Fruit fly (Drosophila melanogaster) whole organism, embryonic: ENCODE data around the gene Cpr76Bb.

ENCODE experiments used
- Ada2b ChIP-seq: fragments of 200-800 bp; sonication (Bioruptor generic); IDR thresholded peaks from 2 replicates; pipeline ENCODE4 v1.3.6; 2022; ENCODE audit warnings: missing biosample characterization, missing genetic modification characterization
- B-H1 ChIP-seq: fragments of 200-800 bp; sonication (Bioruptor generic); IDR thresholded peaks from 3 replicates; pipeline ENCODE4 v1.3.6; 2022; ENCODE audit warnings: missing biosample characterization, missing genetic modification characterization
- CG10654 ChIP-seq: fragments of 200-800 bp; sonication (Bioruptor generic); optimal IDR thresholded peaks from 2 replicates; lab custom pipeline; 2016; ENCODE audit warnings: missing biosample characterization, missing genetic modification characterization
- CG12071 ChIP-seq: fragments of 200-800 bp; sonication (Bioruptor generic); optimal IDR thresholded peaks from 3 replicates; lab custom pipeline; 2018; ENCODE audit warnings: missing biosample characterization, mild to moderate bottlenecking, missing genetic modification characterization
- CG1233 ChIP-seq: fragments of 200-800 bp; sonication (Bioruptor generic); optimal IDR thresholded peaks from 4 replicates; lab custom pipeline; 2018; ENCODE audit warnings: missing biosample characterization, mild to moderate bottlenecking, missing genetic modification characterization
- CG13287 ChIP-seq: fragments of 200-800 bp; sonication (Bioruptor generic); IDR thresholded peaks from 2 replicates; pipeline ENCODE4 v1.3.6; 2022; ENCODE audit warnings: missing biosample characterization, missing genetic modification characterization; ENCODE audit not compliant: partially characterized antibody
- CG14014 ChIP-seq: fragments of 200-800 bp; sonication (Bioruptor generic); IDR thresholded peaks from 2 replicates; pipeline ENCODE4 v1.3.6; 2022; ENCODE audit warnings: missing biosample characterization, missing genetic modification characterization
- CG14050 ChIP-seq: fragments of 200-800 bp; sonication (Bioruptor generic); IDR thresholded peaks from 3 replicates; pipeline ENCODE4 v1.3.6; 2022; ENCODE audit warnings: missing biosample characterization, missing genetic modification characterization
- CG14441 ChIP-seq: fragments of 200-800 bp; sonication (Bioruptor generic); IDR thresholded peaks from 2 replicates; pipeline ENCODE4 v1.3.6; 2022; ENCODE audit warnings: missing biosample characterization, missing genetic modification characterization
- CG18619 ChIP-seq: fragments of 200-800 bp; sonication (Bioruptor generic); optimal IDR thresholded peaks from 3 replicates; lab custom pipeline; 2017; ENCODE audit warnings: missing biosample characterization, mild to moderate bottlenecking, missing genetic modification characterization
- CG18764 ChIP-seq: fragments of 200-800 bp; sonication (Bioruptor generic); optimal IDR thresholded peaks from 3 replicates; lab custom pipeline; 2016; ENCODE audit warnings: missing biosample characterization, missing genetic modification characterization
- CG2129 ChIP-seq: fragments of 200-800 bp; sonication (Bioruptor generic); IDR thresholded peaks from 2 replicates; pipeline ENCODE4 v1.3.6; 2022; ENCODE audit warnings: missing biosample characterization, missing genetic modification characterization; ENCODE audit not compliant: partially characterized antibody
- CG2202 ChIP-seq: fragments of 200-800 bp; sonication (Bioruptor generic); optimal IDR thresholded peaks from 2 replicates; lab custom pipeline; 2018; ENCODE audit warnings: missing biosample characterization, mild to moderate bottlenecking, missing genetic modification characterization
- CG2678 ChIP-seq: fragments of 200-800 bp; sonication (Bioruptor generic); optimal IDR thresholded peaks from 3 replicates; lab custom pipeline; 2019; ENCODE audit warnings: missing biosample characterization, mild to moderate bottlenecking, missing genetic modification characterization, moderate library complexity
- CG32532 ChIP-seq: fragments of 200-800 bp; sonication (Bioruptor generic); IDR thresholded peaks from 2 replicates; pipeline ENCODE4 v1.3.6; 2022; ENCODE audit warnings: missing biosample characterization, missing genetic modification characterization
- CG33213 ChIP-seq: fragments of 200-800 bp; sonication (Bioruptor generic); optimal IDR thresholded peaks from 3 replicates; lab custom pipeline; 2016; ENCODE audit warnings: missing biosample characterization, missing genetic modification characterization
- CG34224 ChIP-seq: fragments of 200-800 bp; sonication (Bioruptor generic); IDR thresholded peaks from 3 replicates; pipeline ENCODE4 v1.3.6; 2022; ENCODE audit warnings: missing biosample characterization, missing genetic modification characterization; ENCODE audit not compliant: partially characterized antibody
- CG4360 ChIP-seq: fragments of 200-800 bp; sonication (Bioruptor generic); IDR thresholded peaks from 2 replicates; pipeline ENCODE4 v1.3.6; 2022; ENCODE audit warnings: missing biosample characterization, missing genetic modification characterization
- CG6254 ChIP-seq: fragments of 200-800 bp; sonication (Bioruptor generic); optimal IDR thresholded peaks from 3 replicates; lab custom pipeline; 2017; ENCODE audit warnings: mild to moderate bottlenecking, missing biosample characterization, missing genetic modification reagents, missing genetic modification characterization
- CG6813 ChIP-seq: fragments of 200-800 bp; sonication (Bioruptor generic); optimal IDR thresholded peaks from 2 replicates; lab custom pipeline; 2017; ENCODE audit warnings: missing biosample characterization, missing genetic modification characterization, mild to moderate bottlenecking, moderate library complexity, missing genetic modification reagents
- CG7839 ChIP-seq: fragments of 200-800 bp; sonication (Bioruptor generic); optimal IDR thresholded peaks from 3 replicates; lab custom pipeline; 2018; ENCODE audit warnings: missing biosample characterization, mild to moderate bottlenecking, missing genetic modification characterization, moderate library complexity
- CG8359 ChIP-seq: fragments of 200-800 bp; sonication (Bioruptor generic); optimal IDR thresholded peaks from 2 replicates; lab custom pipeline; 2017; ENCODE audit warnings: missing biosample characterization, mild to moderate bottlenecking, missing genetic modification characterization, borderline replicate concordance
- Camta ChIP-seq: fragments of 200-800 bp; sonication (Bioruptor generic); optimal IDR thresholded peaks from 2 replicates; lab custom pipeline; 2016; ENCODE audit warnings: missing biosample characterization, missing genetic modification characterization
- D19B ChIP-seq: fragments of 200-800 bp; sonication (Bioruptor generic); optimal IDR thresholded peaks from 2 replicates; lab custom pipeline; 2017; ENCODE audit warnings: missing biosample characterization, mild to moderate bottlenecking, missing genetic modification characterization
- Dll ChIP-seq: fragments of 200-800 bp; sonication (Bioruptor generic); IDR thresholded peaks from 4 replicates; pipeline ENCODE4 v1.3.6; 2022; ENCODE audit warnings: missing biosample characterization, missing genetic modification characterization; ENCODE audit not compliant: partially characterized antibody
- Ets65A ChIP-seq: fragments of 200-800 bp; sonication (Bioruptor generic); peaks from one replicate; lab custom pipeline; 2016; ENCODE audit warnings: missing biosample characterization, missing genetic modification characterization
- Ets97D ChIP-seq: fragments of 200-800 bp; sonication (Bioruptor generic); optimal IDR thresholded peaks from 3 replicates; lab custom pipeline; 2016; ENCODE audit warnings: missing biosample characterization, missing genetic modification characterization
- NC2α ChIP-seq: fragments of 200-800 bp; sonication (Bioruptor generic); optimal IDR thresholded peaks from 2 replicates; lab custom pipeline; 2016; ENCODE audit warnings: missing biosample characterization, missing genetic modification characterization
- Oaz ChIP-seq: fragments of 200-800 bp; sonication (Bioruptor generic); IDR thresholded peaks from 2 replicates; pipeline ENCODE4 v1.3.6; 2022; ENCODE audit warnings: missing biosample characterization, missing genetic modification characterization
- Pdp1 ChIP-seq, 2 experiments: fragments of 200-800 bp; sonication (Bioruptor generic); optimal IDR thresholded peaks; 3 replicates each; lab custom pipeline; 2016; ENCODE audit warnings: missing biosample characterization in 2 of 2, missing genetic modification characterization in 2 of 2, mild to moderate bottlenecking in 1 of 2, moderate library complexity in 1 of 2
- Poxn ChIP-seq: fragments of 200-800 bp; sonication (Bioruptor generic); IDR thresholded peaks from 2 replicates; pipeline ENCODE4 v1.3.6; 2022; ENCODE audit warnings: missing biosample characterization, missing genetic modification characterization
- Ssrp ChIP-seq: fragments of 200-800 bp; sonication (Bioruptor generic); optimal IDR thresholded peaks from 2 replicates; lab custom pipeline; 2018; ENCODE audit warnings: missing biosample characterization, mild to moderate bottlenecking, missing genetic modification characterization, moderate library complexity
- al ChIP-seq: fragments of 200-800 bp; sonication (Bioruptor generic); IDR thresholded peaks from 2 replicates; pipeline ENCODE4 v1.3.6; 2022; ENCODE audit warnings: missing biosample characterization, missing genetic modification characterization
- amos ChIP-seq: fragments of 200-800 bp; sonication (Bioruptor generic); IDR thresholded peaks from 2 replicates; pipeline ENCODE4 v1.3.6; 2022; ENCODE audit warnings: missing biosample characterization, missing genetic modification characterization; ENCODE audit not compliant: partially characterized antibody
- cas ChIP-seq: fragments of 200-800 bp; sonication (Bioruptor generic); IDR thresholded peaks from 2 replicates; pipeline ENCODE4 v1.3.6; 2022; ENCODE audit warnings: missing biosample characterization, missing genetic modification characterization
- dpn ChIP-seq, 2 experiments: fragments of 200-800 bp; sonication (Bioruptor generic); optimal IDR thresholded peaks; 3 replicates each; lab custom pipeline; 2016; ENCODE audit warnings: missing biosample characterization in 2 of 2, missing genetic modification characterization in 2 of 2
- ems ChIP-seq: fragments of 200-800 bp; sonication (Bioruptor generic); optimal IDR thresholded peaks from 3 replicates; lab custom pipeline; 2016; ENCODE audit warnings: missing biosample characterization, missing genetic modification characterization
- eve ChIP-seq, 2 experiments: fragments of >200 bp; optimal IDR thresholded peaks; 2 replicates each; lab custom pipeline; 2017; ENCODE audit warnings: missing biosample characterization in 2 of 2, missing genetic modification characterization in 2 of 2
- ewg ChIP-seq: fragments of 200-800 bp; sonication (Bioruptor generic); optimal IDR thresholded peaks from 3 replicates; lab custom pipeline; 2017; ENCODE audit warnings: mild to moderate bottlenecking, missing biosample characterization, missing genetic modification reagents, missing genetic modification characterization
- fru ChIP-seq: fragments of >200 bp; optimal IDR thresholded peaks from 2 replicates; lab custom pipeline; 2017
- gce ChIP-seq: fragments of 200-800 bp; sonication (Bioruptor generic); IDR thresholded peaks from 3 replicates; pipeline ENCODE4 v1.3.6; 2022; ENCODE audit warnings: missing biosample characterization, missing genetic modification characterization
- grn ChIP-seq: fragments of 200-800 bp; sonication (Bioruptor generic); optimal IDR thresholded peaks from 3 replicates; lab custom pipeline; 2017; ENCODE audit warnings: missing biosample characterization, missing genetic modification characterization
- gsb ChIP-seq: fragments of 200-800 bp; sonication (Bioruptor generic); IDR thresholded peaks from 2 replicates; pipeline ENCODE4 v1.3.6; 2022; ENCODE audit warnings: missing biosample characterization, missing genetic modification characterization
- hkb ChIP-seq, 2 experiments: fragments of 200-800 bp in 1 of 2; fragments of >200 bp in 1 of 2; sonication (Bioruptor generic) in 1 of 2; IDR thresholded peaks in 1 of 2; optimal IDR thresholded peaks in 1 of 2; 2 replicates each; pipeline versions ENCODE4 v1.3.6 to Lab custom; 2017 to 2022; ENCODE audit warnings: missing biosample characterization in 1 of 2, missing genetic modification characterization in 1 of 2
- luna ChIP-seq: fragments of 200-800 bp; sonication (Bioruptor generic); optimal IDR thresholded peaks from 2 replicates; lab custom pipeline; 2016; ENCODE audit warnings: missing biosample characterization, missing genetic modification characterization
- pnt ChIP-seq: fragments of 200-800 bp; sonication (Bioruptor generic); optimal IDR thresholded peaks from 3 replicates; lab custom pipeline; 2016; ENCODE audit warnings: missing biosample characterization, missing genetic modification characterization
- schlank ChIP-seq: fragments of 200-800 bp; sonication (Bioruptor generic); optimal IDR thresholded peaks from 2 replicates; lab custom pipeline; 2018; ENCODE audit warnings: missing biosample characterization, mild to moderate bottlenecking, missing genetic modification characterization
- sima ChIP-seq: fragments of 200-800 bp; sonication (Bioruptor generic); optimal IDR thresholded peaks from 2 replicates; lab custom pipeline; 2016; ENCODE audit warnings: missing biosample characterization, missing genetic modification characterization
- sna ChIP-seq: fragments of 200-800 bp; sonication (Bioruptor generic); IDR thresholded peaks from 2 replicates; pipeline ENCODE4 v1.3.6; 2022; ENCODE audit warnings: missing biosample characterization, missing genetic modification characterization; ENCODE audit not compliant: partially characterized antibody
- sr ChIP-seq: fragments of 200-800 bp; sonication (Bioruptor generic); IDR thresholded peaks from 3 replicates; pipeline ENCODE4 v1.3.6; 2022; ENCODE audit warnings: missing biosample characterization, missing genetic modification characterization

Cpr76Bb gene

DNA sequence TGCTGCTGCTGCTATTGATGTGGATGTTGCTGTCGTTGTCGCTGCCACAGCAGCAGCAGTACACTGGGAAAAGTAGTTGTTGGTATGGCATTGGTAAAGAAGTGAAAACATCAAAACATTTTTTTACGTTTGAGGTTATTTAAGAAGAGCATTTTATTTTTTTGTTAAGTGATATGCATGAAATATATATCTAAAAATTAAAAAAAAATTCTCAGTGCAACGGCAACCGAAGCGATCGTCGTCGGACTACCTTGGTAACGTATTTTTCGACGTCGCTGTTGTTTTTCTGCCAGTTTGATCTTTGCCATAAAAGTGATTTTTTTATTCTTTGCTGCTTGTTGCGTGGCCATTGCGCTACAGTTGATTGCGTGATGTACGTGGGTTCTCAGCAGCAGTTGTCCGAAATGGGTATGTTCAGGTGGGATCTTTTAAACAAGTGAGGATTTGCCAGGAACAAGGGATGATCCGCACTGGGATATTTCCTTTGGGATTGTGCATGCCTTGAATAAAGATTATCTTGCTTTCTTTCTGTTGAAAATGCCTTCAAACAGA lies 41.3 kb downstream of the Cpr76Bb start (continued):
- peak; percentile 68 for TF ChIP-seq grn (GFP tag; lab: Kevin White, UChicago)
- TF ChIP-seq ewg (GFP tag; lab: Kevin White, UChicago): peak; percentile 88
- TF ChIP-seq NC2α (GFP tag; lab: Kevin White, UChicago): peak; percentile 87
- peak; percentile 98 for TF ChIP-seq Ets65A
- TF ChIP-seq CG1233: peak; percentile 96
- TF ChIP-seq CG2202: peak; percentile 94
- peak; percentile 75 for TF ChIP-seq luna
- TF ChIP-seq Oaz (GFP tag; lab: Robert Waterston, UW): peak; percentile 89
- peak; percentile 80 for TF ChIP-seq cas (GFP tag; lab: Robert Waterston, UW)
- peak; percentile 92 for TF ChIP-seq CG18764 (GFP tag; lab: Kevin White, UChicago)
- TF ChIP-seq pnt (GFP tag; lab: Kevin White, UChicago): peak; percentile 93
- TF ChIP-seq Camta (GFP tag; lab: Kevin White, UChicago): peak; percentile 94
- TF ChIP-seq Ssrp (tag; lab: Kevin White, UChicago): peak; percentile 94
- peak; percentile 71; the same call in 2 of the 3 replicates for TF ChIP-seq sr (GFP tag; lab: Robert Waterston, UW)
- peak; percentile 92 to 94 for TF ChIP-seq Pdp1 (GFP tag; optimal IDR thresholded peaks at IDR 0.05; lab: Kevin White, UChicago)
- peak; percentile 93 for TF ChIP-seq B-H1
- peak; percentile 92 for TF ChIP-seq CG18619 (GFP tag; lab: Kevin White, UChicago)
- TF ChIP-seq CG14014: peak; percentile 96
- TF ChIP-seq ems: peak; percentile 92
- peak; percentile 86 for TF ChIP-seq sima (GFP tag; lab: Kevin White, UChicago)
- peak in 1 of 2 experiments; percentile 79 for TF ChIP-seq eve (GFP tag; optimal IDR thresholded peaks at IDR 0.05; lab: Kevin White, UChicago)
- peak; percentile 79 for TF ChIP-seq CG4360 (GFP tag; lab: Robert Waterston, UW)
- TF ChIP-seq Dll: no peak
- TF ChIP-seq CG6813 (GFP tag; lab: Kevin White, UChicago): peak; percentile 95
- peak; percentile 92 for TF ChIP-seq CG14441 (GFP tag; lab: Robert Waterston, UW)
- no peak for TF ChIP-seq fru (lab: Kevin White, UChicago)
- TF ChIP-seq CG33213: peak; percentile 91
- TF ChIP-seq CG13287 (GFP tag; lab: Robert Waterston, UW): no peak
- no peak for TF ChIP-seq CG2129 (GFP tag; lab: Robert Waterston, UW)
- TF ChIP-seq CG14050 (GFP tag; lab: Robert Waterston, UW): peak; percentile 92
- TF ChIP-seq D19B: peak; percentile 77
- peak; percentile 93 to 96 for TF ChIP-seq dpn (GFP tag; optimal IDR thresholded peaks at IDR 0.05; lab: Kevin White, UChicago)
- no peak for TF ChIP-seq sna
- peak; percentile 96 for TF ChIP-seq CG2678
- peak; percentile 88 for TF ChIP-seq schlank
- TF ChIP-seq CG6254 (GFP tag; lab: Kevin White, UChicago): peak; percentile 92
- peak; percentile 48; the same call in 1 of the 2 replicates for TF ChIP-seq Poxn (GFP tag; lab: Robert Waterston, UW)
- TF ChIP-seq Ada2b (GFP tag; lab: Robert Waterston, UW): peak; percentile 95
- peak; percentile 92 for TF ChIP-seq CG8359 (GFP tag; lab: Kevin White, UChicago)
- no peak for TF ChIP-seq hkb (optimal IDR thresholded peaks at IDR 0.05; lab: Kevin White, UChicago)
- TF ChIP-seq hkb (GFP tag; IDR thresholded peaks at IDR 0.05; lab: Robert Waterston, UW): peak; percentile 97
- no peak for TF ChIP-seq amos (GFP tag; lab: Robert Waterston, UW)
- TF ChIP-seq CG34224 (GFP tag; lab: Robert Waterston, UW): no peak
- peak; percentile 92 for TF ChIP-seq al (GFP tag; lab: Robert Waterston, UW)
- peak; percentile 96 for TF ChIP-seq CG32532
- TF ChIP-seq gce (GFP tag; lab: Robert Waterston, UW): peak; percentile 89
- TF ChIP-seq Ets97D (GFP tag; lab: Kevin White, UChicago): peak; percentile 63
- peak; percentile 94 for TF ChIP-seq CG10654
- peak; percentile 97 for TF ChIP-seq CG7839 (tag; lab: Kevin White, UChicago)
- peak; percentile 87 for TF ChIP-seq CG12071 (GFP tag; lab: Kevin White, UChicago)
- TF ChIP-seq gsb (GFP tag; lab: Robert Waterston, UW): peak; percentile 88
